Worm (Caenorhabditis elegans) whole organism, L2 larva: ENCODE results near the gene gfi-3.

Experiments
- ama-1 ChIP-seq: fragments of 150-350 bp; optimal IDR thresholded peaks from 2 replicates; lab custom pipeline; 2018; ENCODE audit warnings: inconsistent platforms
- ceh-16 ChIP-seq: fragments of 150-350 bp; optimal IDR thresholded peaks from 2 replicates; lab custom pipeline; 2014; ENCODE audit warnings: missing biosample characterization, missing genetic modification characterization
- elt-1 ChIP-seq: fragments of 150-350 bp; optimal IDR thresholded peaks from 2 replicates; lab custom pipeline; 2014; ENCODE audit warnings: missing biosample characterization, missing genetic modification characterization
- nhr-23 ChIP-seq: fragments of 150-350 bp; optimal IDR thresholded peaks from 2 replicates; lab custom pipeline; 2014; ENCODE audit warnings: missing biosample characterization, missing genetic modification reagents, missing genetic modification characterization
- skn-1 ChIP-seq: sonication (generic microtip); optimal IDR thresholded peaks from 2 replicates; lab custom pipeline; 2017; ENCODE audit warnings: missing biosample characterization, missing genetic modification characterization
- unc-62 ChIP-seq: fragments of 150-350 bp; optimal IDR thresholded peaks from 2 replicates; lab custom pipeline; 2014; ENCODE audit warnings: missing biosample characterization, missing genetic modification reagents, missing genetic modification characterization
- ztf-1 ChIP-seq: fragments of 200-800 bp; sonication (Bioruptor generic); conservative IDR thresholded peaks from 2 replicates; pipeline ENCODE4 v1.3.6; 2022; ENCODE audit warnings: missing genetic modification characterization, missing compliant biosample characterization
- ztf-11 ChIP-seq: sonication (generic microtip); optimal IDR thresholded peaks from 2 replicates; lab custom pipeline; 2017; ENCODE audit warnings: missing biosample characterization, missing genetic modification characterization
- ztf-4 ChIP-seq: fragments of 150-350 bp; optimal IDR thresholded peaks from 2 replicates; lab custom pipeline; 2014; ENCODE audit warnings: missing biosample characterization, missing genetic modification characterization

- TF ChIP-seq unc-62 (GFP tag; lab: Kevin White, UChicago) (no peak), ama-1 (lab: Kevin White, UChicago) (no peak), ztf-1 (no peak), nhr-23 (tag; lab: Kevin White, UChicago) (no peak), ceh-16 (tag; lab: Kevin White, UChicago) (no peak), ztf-11 (tag; lab: Kevin White, UChicago) (no peak), ztf-4 (tag; lab: Kevin White, UChicago) (no peak), elt-1 (tag; lab: Kevin White, UChicago) (no peak), skn-1 (tag; lab: Kevin White, UChicago) (no peak)
These were observed 3.0 kb upstream of the gfi-3 start for ce11 chrX:14477338-14477737.
